Fruit fly (Drosophila melanogaster) whole organism, prepupa: ENCODE results near the gene yellow-b.

Experiments used
- Ets96B ChIP-seq: fragments of 200-800 bp; optimal IDR thresholded peaks from 2 replicates; lab custom pipeline; 2019; ENCODE audit warnings: missing biosample characterization, mild to moderate bottlenecking, missing genetic modification characterization, moderate library complexity
- Gug ChIP-seq: fragments of 200-800 bp; sonication (Bioruptor generic); IDR thresholded peaks from 2 replicates; pipeline ENCODE4 v1.3.6; 2022; ENCODE audit warnings: missing biosample characterization, missing genetic modification characterization
- Hr4 ChIP-seq: fragments of 200-800 bp; sonication (Bioruptor generic); optimal IDR thresholded peaks from 3 replicates; lab custom pipeline; 2016; ENCODE audit warnings: missing biosample characterization, missing genetic modification characterization
- Sox14 ChIP-seq: fragments of 200-800 bp; sonication (Bioruptor generic); optimal IDR thresholded peaks from 3 replicates; lab custom pipeline; 2016; ENCODE audit warnings: missing biosample characterization, missing genetic modification characterization

- TF ChIP-seq Hr4 (GFP tag; lab: Kevin White, UChicago) = no peak
- no peak for TF ChIP-seq Gug (GFP tag; lab: Robert Waterston, UW)
- no peak for TF ChIP-seq Sox14 (GFP tag; lab: Kevin White, UChicago)
- TF ChIP-seq Ets96B (tag; lab: Kevin White, UChicago) = no peak
Measured at dm6 chr2L:16729556-16729955, 24.6 kb upstream of the yellow-b start, which contains the start of gene Tsen2.
